Fruit fly (Drosophila melanogaster): Measurements from ENCODE around the gene Atg17.

The Atg17 gene

dm6 chr3R:5648569-5649476 lies 20.7 kb upstream of the Atg17 start, which contains the start of the genes MTA1-like and Sec23 (continued):
- peak; percentile 36 for TF ChIP-seq Nf-YB (GFP tag; optimal IDR thresholded peaks at IDR 0.05)
- peak; percentile 32 for TF ChIP-seq Oli (tag; optimal IDR thresholded peaks at IDR 0.05)
- peak; percentile 85 for TF ChIP-seq CG14710 (tag; optimal IDR thresholded peaks at IDR 0.05)
- peak; percentile 75 for TF ChIP-seq CG42726 (GFP tag; IDR thresholded peaks at IDR 0.05; ENCODE audit: partially characterized antibody)
- TF ChIP-seq CG3847 (GFP tag; IDR thresholded peaks at IDR 0.05) = peak; percentile 61
- TF ChIP-seq Aef1 (GFP tag; IDR thresholded peaks at IDR 0.05) = no peak; the same call in 2 of the 3 replicates
- peak; percentile 46 for TF ChIP-seq CG13296 (GFP tag; optimal IDR thresholded peaks at IDR 0.05)
- no peak for TF ChIP-seq CG32772 (GFP tag; IDR thresholded peaks at IDR 0.05)
- TF ChIP-seq CG4424 (GFP tag; optimal IDR thresholded peaks at IDR 0.05) = peak; percentile 56
- TF ChIP-seq sob (GFP tag; IDR thresholded peaks at IDR 0.05) = 0 out of 2 replicates have a peak, but pooled peaks have one; percentile 33
- TF ChIP-seq gcm2 (GFP tag; optimal IDR thresholded peaks at IDR 0.05) = peak; percentile 47
- peak; percentile 27 for TF ChIP-seq CG17802 (tag; optimal IDR thresholded peaks at IDR 0.05)
- no peak for TF ChIP-seq ap (GFP tag; IDR thresholded peaks at IDR 0.05)
- no peak for TF ChIP-seq E2f2 (GFP tag; IDR thresholded peaks at IDR 0.05)
- no peak for TF ChIP-seq fru (optimal IDR thresholded peaks at IDR 0.05)
- peak; percentile 65 for TF ChIP-seq CG30403 (GFP tag; optimal IDR thresholded peaks at IDR 0.05)
- TF ChIP-seq CoRest (tag; optimal IDR thresholded peaks at IDR 0.05) = peak; percentile 78
- peak; percentile 80 for TF ChIP-seq CG10267 (tag; optimal IDR thresholded peaks at IDR 0.05)
- peak; percentile 30 for TF ChIP-seq grn (GFP tag; optimal IDR thresholded peaks at IDR 0.05)
- no peak for TF ChIP-seq Gsc (GFP tag; IDR thresholded peaks at IDR 0.05)
- peak; percentile 96 for TF ChIP-seq inv (GFP tag; IDR thresholded peaks at IDR 0.05; ENCODE audit: partially characterized antibody)
- TF ChIP-seq CG15696 (tag; optimal IDR thresholded peaks at IDR 0.05) = peak; percentile 49
- TF ChIP-seq CG8089 (GFP tag; optimal IDR thresholded peaks at IDR 0.05) = no peak
- peak; percentile 80 for TF ChIP-seq tna (GFP tag; IDR thresholded peaks at IDR 0.05; ENCODE audit: partially characterized antibody)
- TF ChIP-seq hth (optimal IDR thresholded peaks at IDR 0.05) = no peak
- TF ChIP-seq tup (GFP tag; optimal IDR thresholded peaks at IDR 0.05) = peak; percentile 51
- peak; percentile 90 for TF ChIP-seq CG13287 (GFP tag; IDR thresholded peaks at IDR 0.05; ENCODE audit: partially characterized antibody)
- TF ChIP-seq CG2202 (tag; optimal IDR thresholded peaks at IDR 0.05) = no peak
- peak; percentile 37 for TF ChIP-seq Vsx1 (GFP tag; optimal IDR thresholded peaks at IDR 0.05)
- TF ChIP-seq CG10979 (tag; optimal IDR thresholded peaks at IDR 0.05) = peak; percentile 37
- TF ChIP-seq prd (optimal IDR thresholded peaks at IDR 0.05) = no peak
- peak; percentile 52; the same call in 1 of the 3 replicates for TF ChIP-seq prd (GFP tag; IDR thresholded peaks at IDR 0.05)
- peak; percentile 16 for TF ChIP-seq CG17359 (tag; optimal IDR thresholded peaks at IDR 0.05)
- 0 out of 2 replicates have a peak, but pooled peaks have one; percentile 4 for TF ChIP-seq onecut (GFP tag; IDR thresholded peaks at IDR 0.05)
- peak; percentile 46 for TF ChIP-seq CG34376 (GFP tag; optimal IDR thresholded peaks at IDR 0.05)
- TF ChIP-seq Opbp (GFP tag; IDR thresholded peaks at IDR 0.05; ENCODE audit: partially characterized antibody) = peak; percentile 90
- TF ChIP-seq zfh1 (GFP tag; IDR thresholded peaks at IDR 0.05) = 0 out of 3 replicates have a peak, but pooled peaks have one; percentile 27
- TF ChIP-seq CG11695 (GFP tag; IDR thresholded peaks at IDR 0.05) = 0 out of 3 replicates have a peak, but pooled peaks have one; percentile 27
- TF ChIP-seq amos (GFP tag; IDR thresholded peaks at IDR 0.05; ENCODE audit: partially characterized antibody) = peak; percentile 92
- TF ChIP-seq fd96Cb (tag; optimal IDR thresholded peaks at IDR 0.05) = peak; percentile 18
- TF ChIP-seq Fer1 (GFP tag; optimal IDR thresholded peaks at IDR 0.05) = peak; percentile 11
- TF ChIP-seq Xbp1 (GFP tag; optimal IDR thresholded peaks at IDR 0.05) = peak; percentile 76
- TF ChIP-seq CG17361 (GFP tag; IDR thresholded peaks at IDR 0.05) = peak; percentile 86
- TF ChIP-seq D19B (GFP tag; optimal IDR thresholded peaks at IDR 0.05) = peak; percentile 18
- TF ChIP-seq Hmr (GFP tag; optimal IDR thresholded peaks at IDR 0.05) = peak; percentile 61
- TF ChIP-seq bab2 (GFP tag; optimal IDR thresholded peaks at IDR 0.05) = peak; percentile 41
- 0 out of 3 replicates have a peak, but pooled peaks have one; percentile 20 for TF ChIP-seq Dbx (GFP tag; IDR thresholded peaks at IDR 0.05)
- peak; percentile 28 for TF ChIP-seq CG8388 (GFP tag; optimal IDR thresholded peaks at IDR 0.05)
